Worm (Caenorhabditis elegans): ENCODE measurements around the gene F58H1.7.

ce11 chrV:12011686-12012085, 47.1 kb upstream of the F58H1.7 start:
- TF ChIP-seq nhr-237 (tag; optimal IDR thresholded peaks at IDR 0.05) (no peak), elt-3 (tag; optimal IDR thresholded peaks at IDR 0.05) (peak in 1 of 3 experiments; percentile 16), ztf-4 (tag; optimal IDR thresholded peaks at IDR 0.05) (no peak), ceh-82 (tag; optimal IDR thresholded peaks at IDR 0.05) (no peak), pqm-1 (tag; optimal IDR thresholded peaks at IDR 0.05) (no peak), ceh-16 (tag; optimal IDR thresholded peaks at IDR 0.05) (no peak), unc-62 (GFP tag; optimal IDR thresholded peaks at IDR 0.05) (no peak), ztf-11 (tag; optimal IDR thresholded peaks at IDR 0.05) (no peak), unc-39 (tag; optimal IDR thresholded peaks at IDR 0.05) (no peak), zag-1 (tag; optimal IDR thresholded peaks at IDR 0.05) (no peak), nhr-76 (tag; optimal IDR thresholded peaks at IDR 0.05) (no peak)
